Fruit fly (Drosophila melanogaster): ENCODE measurements around the gene CG42467.

The CG42467 gene

DNA sequence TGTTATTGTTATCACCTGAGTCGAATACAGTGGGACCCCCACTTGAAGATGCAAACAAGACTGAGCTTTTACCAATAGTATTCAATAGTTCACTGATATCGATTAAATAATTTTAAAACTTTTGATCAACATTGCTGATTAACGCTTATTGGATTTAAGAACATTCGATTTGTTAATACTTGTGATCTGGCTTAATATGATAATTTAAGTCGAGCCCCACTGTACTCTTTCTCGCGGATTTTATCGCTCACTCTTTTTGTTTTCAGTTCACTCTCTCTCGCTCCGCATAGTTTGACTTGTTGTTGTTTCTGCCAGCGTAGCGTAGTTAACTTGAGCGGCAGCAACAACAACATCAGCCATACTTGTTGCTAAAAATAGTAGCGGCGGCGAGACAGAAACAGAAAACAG is 45.4 kb upstream of the CG42467 start (continued):
- TF ChIP-seq CG10959 (GFP tag; IDR thresholded peaks at IDR 0.05) (peak; percentile 97), rib (GFP tag; IDR thresholded peaks at IDR 0.05) (peak; percentile 98), fd102C (GFP tag; optimal IDR thresholded peaks at IDR 0.05) (peak; percentile 69), ham (GFP tag; IDR thresholded peaks at IDR 0.05) (peak; percentile 94; the same call in 1 of the 2 replicates), Drgx (GFP tag; IDR thresholded peaks at IDR 0.05) (peak; percentile 100), CG18599 (GFP tag; optimal IDR thresholded peaks at IDR 0.05) (peak; percentile 99), Doc2 (GFP tag; IDR thresholded peaks at IDR 0.05) (peak; percentile 88), CG9817 (tag; optimal IDR thresholded peaks at IDR 0.05) (peak; percentile 99), wek (GFP tag; optimal IDR thresholded peaks at IDR 0.05) (peak; percentile 96), aop (GFP tag; IDR thresholded peaks at IDR 0.05) (peak; percentile 87), TFAM (GFP tag; optimal IDR thresholded peaks at IDR 0.05) (peak; percentile 91), CG3995 (GFP tag; optimal IDR thresholded peaks at IDR 0.05) (peak; percentile 84), CG12219 (GFP tag; optimal IDR thresholded peaks at IDR 0.05) (peak; percentile 99), en (GFP tag; optimal IDR thresholded peaks at IDR 0.05) (peak; percentile 97), CG8924 (tag; optimal IDR thresholded peaks at IDR 0.05) (peak; percentile 99), CG34422 (GFP tag; IDR thresholded peaks at IDR 0.05) (peak; percentile 98), seq (GFP tag; IDR thresholded peaks at IDR 0.05) (peak; percentile 98), Kr (GFP tag; optimal IDR thresholded peaks at IDR 0.05) (peak; percentile 80), CG14441 (GFP tag; IDR thresholded peaks at IDR 0.05) (peak; percentile 97), Trl (optimal IDR thresholded peaks at IDR 0.05) (peak; percentile 78 to 89), Trl (GFP tag; optimal IDR thresholded peaks at IDR 0.05) (peak; percentile 98), bbx (GFP tag; IDR thresholded peaks at IDR 0.05; ENCODE audit: partially characterized antibody) (no peak), grau (tag; optimal IDR thresholded peaks at IDR 0.05) (peak; percentile 100), bowl (GFP tag; IDR thresholded peaks at IDR 0.05) (peak; percentile 95), B-H1 (GFP tag; IDR thresholded peaks at IDR 0.05) (peak; percentile 97), B-H2 (GFP tag; optimal IDR thresholded peaks at IDR 0.05) (peak; percentile 99), CG9797 (GFP tag; optimal IDR thresholded peaks at IDR 0.05) (peak; percentile 64), CG34224 (GFP tag; IDR thresholded peaks at IDR 0.05; ENCODE audit: partially characterized antibody) (no peak), CG33213 (GFP tag; optimal IDR thresholded peaks at IDR 0.05) (peak; percentile 95), crc (GFP tag; optimal IDR thresholded peaks at IDR 0.05) (peak; percentile 98), Tbp (GFP tag; optimal IDR thresholded peaks at IDR 0.05) (no peak), dpn (GFP tag; optimal IDR thresholded peaks at IDR 0.05) (peak; percentile 98 to 99), CG8089 (GFP tag; optimal IDR thresholded peaks at IDR 0.05) (peak; percentile 96), Fer3 (tag; optimal IDR thresholded peaks at IDR 0.05) (peak; percentile 98), CG14014 (GFP tag; IDR thresholded peaks at IDR 0.05) (peak; percentile 98), wor (GFP tag; IDR thresholded peaks at IDR 0.05) (peak; percentile 96), emc (GFP tag; optimal IDR thresholded peaks at IDR 0.05) (peak; percentile 94), bsh (GFP tag; optimal IDR thresholded peaks at IDR 0.05) (peak; percentile 97 to 99), CG11695 (GFP tag; IDR thresholded peaks at IDR 0.05) (peak; percentile 99), Mad (GFP tag; optimal IDR thresholded peaks at IDR 0.05) (peak; percentile 94), Nf-YB (GFP tag; optimal IDR thresholded peaks at IDR 0.05) (peak; percentile 89), Asciz (GFP tag; optimal IDR thresholded peaks at IDR 0.05) (peak; percentile 98), abd-A (tag; optimal IDR thresholded peaks at IDR 0.05) (peak; percentile 96), ewg (GFP tag; optimal IDR thresholded peaks at IDR 0.05) (peak; percentile 96), CG9876 (GFP tag; optimal IDR thresholded peaks at IDR 0.05) (peak; percentile 94), dysf (GFP tag; IDR thresholded peaks at IDR 0.05) (peak; percentile 99), CG32767 (GFP tag; IDR thresholded peaks at IDR 0.05) (peak; percentile 97), CG14710 (tag; optimal IDR thresholded peaks at IDR 0.05) (peak; percentile 97), ken (GFP tag; IDR thresholded peaks at IDR 0.05) (peak; percentile 98), D19A (tag; optimal IDR thresholded peaks at IDR 0.05) (peak; percentile 96), CG4404 (GFP tag; IDR thresholded peaks at IDR 0.05) (peak; percentile 95), CG13296 (GFP tag; optimal IDR thresholded peaks at IDR 0.05) (peak; percentile 98)

Data from whole organism, embryonic.